Fruit fly (Drosophila melanogaster): ENCODE data around the gene Caf1-180.
A peak's percentile ranks its signal among the peaks of the same experiment; 100 is the strongest.

Gene Caf1-180

DNA sequence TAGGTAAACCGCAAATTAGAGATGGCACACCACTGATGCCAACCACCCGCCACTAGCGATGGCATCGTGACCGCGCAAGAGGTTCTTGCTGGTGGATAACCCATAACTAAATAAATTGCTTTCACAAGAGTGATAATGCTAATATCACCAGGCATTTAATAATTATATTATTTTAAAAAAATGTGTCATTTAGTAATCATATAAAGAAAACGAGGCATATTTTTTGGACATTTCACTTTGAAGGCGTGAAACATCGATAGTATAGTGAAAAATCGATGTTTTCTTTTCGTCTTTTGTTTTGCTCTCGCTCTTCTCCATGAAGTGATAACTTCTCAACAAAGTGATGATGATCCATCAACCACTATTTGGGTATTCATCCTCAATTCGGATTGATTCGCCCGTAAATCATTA lies 47.3 kb downstream of the Caf1-180 start, which contains the start of gene IntS4 (continued):
- TF ChIP-seq peb (GFP tag; IDR thresholded peaks at IDR 0.05) (no peak), CG17361 (GFP tag; IDR thresholded peaks at IDR 0.05) (peak; percentile 64; the same call in 2 of the 3 replicates), grau (tag; optimal IDR thresholded peaks at IDR 0.05) (peak; percentile 72), HmgD (GFP tag; optimal IDR thresholded peaks at IDR 0.05) (no peak), CG42726 (GFP tag; IDR thresholded peaks at IDR 0.05; ENCODE audit: partially characterized antibody) (peak; percentile 72; the same call in 1 of the 2 replicates), NK7.1 (GFP tag; optimal IDR thresholded peaks at IDR 0.05) (no peak), Optix (GFP tag; IDR thresholded peaks at IDR 0.05) (no peak), BEAF-32 (GFP tag; optimal IDR thresholded peaks at IDR 0.05) (peak; percentile 94), CG30403 (GFP tag; optimal IDR thresholded peaks at IDR 0.05) (peak; percentile 73), CG16779 (GFP tag; IDR thresholded peaks at IDR 0.05) (no peak), HLHmδ (GFP tag; optimal IDR thresholded peaks at IDR 0.05) (no peak), CG18476 (GFP tag; optimal IDR thresholded peaks at IDR 0.05) (peak; percentile 44), dmrt99B (tag; optimal IDR thresholded peaks at IDR 0.05) (no peak), CG7963 (GFP tag; IDR thresholded peaks at IDR 0.05; ENCODE audit: partially characterized antibody) (peak; percentile 77), Hsf (GFP tag; optimal IDR thresholded peaks at IDR 0.05) (peak; percentile 55), cad (GFP tag; optimal IDR thresholded peaks at IDR 0.05) (no peak), CG17568 (GFP tag; optimal IDR thresholded peaks at IDR 0.05) (peak; percentile 41), CG12744 (GFP tag; optimal IDR thresholded peaks at IDR 0.05) (no peak), ems (GFP tag; optimal IDR thresholded peaks at IDR 0.05) (peak; percentile 46), Xbp1 (GFP tag; optimal IDR thresholded peaks at IDR 0.05) (peak; percentile 70), CG12391 (tag; optimal IDR thresholded peaks at IDR 0.05) (peak; percentile 75), Nf-YC (tag; optimal IDR thresholded peaks at IDR 0.05) (peak; percentile 72), twi (tag; optimal IDR thresholded peaks at IDR 0.05) (peak; percentile 47), CG18619 (GFP tag; optimal IDR thresholded peaks at IDR 0.05) (peak; percentile 42), CG7786 (GFP tag; optimal IDR thresholded peaks at IDR 0.05) (no peak), Dll (GFP tag; IDR thresholded peaks at IDR 0.05; ENCODE audit: partially characterized antibody) (peak; percentile 98), nerfin-1 (tag; optimal IDR thresholded peaks at IDR 0.05) (peak; percentile 57), CG31365 (tag; optimal IDR thresholded peaks at IDR 0.05) (no peak), cwo (GFP tag; optimal IDR thresholded peaks at IDR 0.05) (peak; percentile 37), CG8388 (GFP tag; optimal IDR thresholded peaks at IDR 0.05) (peak; percentile 52), CG2875 (GFP tag; optimal IDR thresholded peaks at IDR 0.05) (no peak), CG3838 (GFP tag; optimal IDR thresholded peaks at IDR 0.05) (peak; percentile 5), pfk (GFP tag; optimal IDR thresholded peaks at IDR 0.05) (no peak), lola (GFP tag; optimal IDR thresholded peaks at IDR 0.05) (peak in 1 of 3 experiments; percentile 57), Bdp1 (GFP tag; optimal IDR thresholded peaks at IDR 0.05) (no peak), otp (GFP tag; IDR thresholded peaks at IDR 0.05) (no peak), CG17328 (GFP tag; IDR thresholded peaks at IDR 0.05) (peak; percentile 55), CG9797 (GFP tag; optimal IDR thresholded peaks at IDR 0.05) (peak; percentile 50), Asciz (GFP tag; optimal IDR thresholded peaks at IDR 0.05) (no peak), Bgb (GFP tag; IDR thresholded peaks at IDR 0.05; ENCODE audit: partially characterized antibody) (peak; percentile 90), ken (GFP tag; IDR thresholded peaks at IDR 0.05) (peak; percentile 59; the same call in 1 of the 3 replicates), Rx (GFP tag; IDR thresholded peaks at IDR 0.05) (no peak), CG33557 (GFP tag; optimal IDR thresholded peaks at IDR 0.05) (peak; percentile 54), ttk (GFP tag; IDR thresholded peaks at IDR 0.05) (0 out of 2 replicates have a peak, but pooled peaks have one; percentile 11), lmd (GFP tag; IDR thresholded peaks at IDR 0.05) (peak; percentile 69; the same call in 1 of the 2 replicates), CG34422 (GFP tag; IDR thresholded peaks at IDR 0.05) (peak; percentile 41; the same call in 1 of the 3 replicates), oc (tag; optimal IDR thresholded peaks at IDR 0.05) (no peak), zf30C (GFP tag; optimal IDR thresholded peaks at IDR 0.05) (no peak), nerfin-2 (GFP tag; IDR thresholded peaks at IDR 0.05; ENCODE audit: partially characterized antibody) (peak; percentile 83; the same call in 1 of the 2 replicates), her (GFP tag; optimal IDR thresholded peaks at IDR 0.05) (peak; percentile 21)
